Worm (Caenorhabditis elegans) whole organism, early embryonic: ENCODE measurements around the gene F35F10.13.

ENCODE experiments used
- B0310.2 ChIP-seq: sonication (generic microtip); optimal IDR thresholded peaks from 2 replicates; lab custom pipeline; 2016; ENCODE audit warnings: mild to moderate bottlenecking, missing genetic modification characterization, missing compliant biosample characterization
- F13C5.2 ChIP-seq: sonication (generic microtip); optimal IDR thresholded peaks from 2 replicates; lab custom pipeline; 2017; ENCODE audit warnings: mild to moderate bottlenecking, missing genetic modification characterization, inconsistent platforms, missing compliant biosample characterization
- ama-1 ChIP-seq: fragments of 150-350 bp; optimal IDR thresholded peaks from 2 replicates; lab custom pipeline; 2014
- ceh-36 ChIP-seq: sonication (generic microtip); optimal IDR thresholded peaks from 2 replicates; lab custom pipeline; 2016; ENCODE audit warnings: missing genetic modification characterization, inconsistent platforms, missing compliant biosample characterization
- ets-7 ChIP-seq: sonication (generic microtip); optimal IDR thresholded peaks from 2 replicates; lab custom pipeline; 2016; ENCODE audit warnings: missing genotype, missing genetic modification characterization, missing compliant biosample characterization
- flt-1 ChIP-seq: fragments of 200-800 bp; sonication (Bioruptor generic); IDR thresholded peaks from 2 replicates; pipeline ENCODE4 v1.3.6; 2022; ENCODE audit warnings: missing genetic modification characterization, missing compliant biosample characterization
- hmbx-1 ChIP-seq: sonication (generic microtip); optimal IDR thresholded peaks from 2 replicates; lab custom pipeline; 2016; ENCODE audit warnings: mild to moderate bottlenecking, missing genetic modification characterization, missing compliant biosample characterization
- hmg-4 ChIP-seq: fragments of 200-800 bp; sonication (Bioruptor generic); optimal IDR thresholded peaks from 2 replicates; lab custom pipeline; 2018; ENCODE audit warnings: mild to moderate bottlenecking, missing genetic modification characterization, missing compliant biosample characterization
- hnd-1 ChIP-seq: sonication (generic microtip); optimal IDR thresholded peaks from 2 replicates; lab custom pipeline; 2016; ENCODE audit warnings: missing genetic modification characterization, missing compliant biosample characterization
- sea-1 ChIP-seq: fragments of 200-800 bp; sonication (Bioruptor generic); conservative IDR thresholded peaks from 2 replicates; pipeline ENCODE4 v1.3.6; 2022; ENCODE audit warnings: missing genetic modification characterization, missing compliant biosample characterization
- tbx-11 ChIP-seq: fragments of 200-800 bp; sonication (Bioruptor generic); IDR thresholded peaks from 2 replicates; pipeline ENCODE4 v1.3.6; 2022; ENCODE audit warnings: missing genetic modification characterization, missing compliant biosample characterization
- tbx-37 ChIP-seq: fragments of 200-800 bp; sonication (Bioruptor generic); conservative IDR thresholded peaks from 2 replicates; pipeline ENCODE4 v1.3.6; 2022; ENCODE audit warnings: missing genetic modification reagents, missing genetic modification characterization, missing compliant biosample characterization
- tra-4 ChIP-seq: sonication (generic microtip); optimal IDR thresholded peaks from 2 replicates; lab custom pipeline; 2017; ENCODE audit warnings: missing genetic modification characterization, missing compliant biosample characterization

DNA sequence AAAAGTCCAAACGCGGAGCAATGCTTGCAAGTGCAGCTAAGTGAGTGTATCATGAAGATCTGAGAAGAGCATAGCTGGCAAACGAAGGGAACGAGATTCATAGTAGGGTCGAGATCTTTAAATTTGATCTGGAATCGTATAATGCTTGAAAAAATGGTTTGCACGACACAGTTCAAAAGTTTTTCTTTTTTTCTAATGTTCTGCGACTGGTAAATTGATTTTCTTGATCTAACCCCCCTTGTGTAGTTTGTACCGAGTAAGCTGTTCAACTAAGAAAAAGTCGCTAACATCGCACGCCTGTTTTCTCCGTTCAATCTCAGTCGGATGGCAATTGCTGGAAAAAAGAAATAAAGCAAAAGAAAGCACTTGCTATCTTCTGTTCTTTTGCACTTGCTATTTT, 1.6 kb upstream of the F35F10.13 start, which contains the start of gene C17B7.14:
- no peak for TF ChIP-seq tbx-37 (GFP tag; lab: Robert Waterston, UW)
- no peak for TF ChIP-seq hmg-4
- no peak for TF ChIP-seq flt-1 (GFP tag; lab: Robert Waterston, UW)
- no peak for TF ChIP-seq ama-1 (lab: Kevin White, UChicago)
- TF ChIP-seq ets-7 (tag; lab: Kevin White, UChicago), result no peak
- TF ChIP-seq F13C5.2 (tag; lab: Kevin White, UChicago), result no peak
- no peak for TF ChIP-seq tra-4 (tag; lab: Kevin White, UChicago)
- TF ChIP-seq sea-1 (GFP tag; lab: Robert Waterston, UW), result no peak
- no peak for TF ChIP-seq tbx-11 (GFP tag; lab: Robert Waterston, UW)
- TF ChIP-seq hnd-1 (tag; lab: Kevin White, UChicago), result no peak
- no peak for TF ChIP-seq B0310.2
- no peak for TF ChIP-seq hmbx-1 (tag; lab: Kevin White, UChicago)
- no peak for TF ChIP-seq ceh-36 (tag; lab: Kevin White, UChicago)
